Fruit fly (Drosophila melanogaster): ENCODE data around the gene Cpr76Bc.

dm6 chr3L:19563014-19563413, 42.3 kb downstream of the Cpr76Bc start:
- no peak for TF ChIP-seq CG7045 (GFP tag; optimal IDR thresholded peaks at IDR 0.05)
- no peak for TF ChIP-seq CG7101 (tag; optimal IDR thresholded peaks at IDR 0.05)
- TF ChIP-seq kay (GFP tag; ENCODE audit: borderline replicate concordance): no peak
- no peak for TF ChIP-seq bab1 (GFP tag; optimal IDR thresholded peaks at IDR 0.05)
- TF ChIP-seq ovo (GFP tag; optimal IDR thresholded peaks at IDR 0.05): no peak
- TF ChIP-seq CG11617 (GFP tag; optimal IDR thresholded peaks at IDR 0.05): no peak
- no peak for TF ChIP-seq CG1620 (GFP tag; optimal IDR thresholded peaks at IDR 0.05)
- no peak for TF ChIP-seq Hr96 (GFP tag; optimal IDR thresholded peaks at IDR 0.05)
- no peak for TF ChIP-seq Crg-1 (GFP tag; optimal IDR thresholded peaks at IDR 0.05)
- TF ChIP-seq CG33017 (tag; optimal IDR thresholded peaks at IDR 0.05): no peak
- TF ChIP-seq pad (GFP tag; optimal IDR thresholded peaks at IDR 0.05): no peak
- TF ChIP-seq CG5204 (GFP tag; optimal IDR thresholded peaks at IDR 0.05): no peak
- TF ChIP-seq CG14711 (tag; optimal IDR thresholded peaks at IDR 0.05): no peak
- TF ChIP-seq tj (GFP tag; optimal IDR thresholded peaks at IDR 0.05): no peak
